Worm (Caenorhabditis elegans): ENCODE measurements around the gene asp-12.

DNA sequence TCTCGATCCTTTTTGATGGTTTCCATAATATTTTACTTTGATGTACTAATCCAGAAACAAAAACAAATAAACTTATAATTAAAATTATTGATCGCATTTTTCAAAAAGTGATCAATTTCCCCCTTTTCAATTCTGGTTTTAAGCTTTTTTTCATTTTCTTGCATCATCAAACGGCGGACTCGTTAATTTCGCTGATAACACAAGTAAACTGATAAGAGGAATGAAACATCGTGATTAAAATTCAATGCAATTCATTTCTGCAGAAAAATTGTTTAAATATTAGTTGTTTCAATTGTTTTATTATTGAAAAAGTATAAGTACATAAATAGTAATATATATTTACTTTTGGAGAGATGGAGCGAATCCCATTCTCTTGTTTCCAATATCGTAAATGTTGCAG lies 1.7 kb upstream of the asp-12 start:
- TF ChIP-seq dao-5 (tag; optimal IDR thresholded peaks at IDR 0.05), result no peak
- no peak for TF ChIP-seq him-1 (tag; optimal IDR thresholded peaks at IDR 0.05)

All from whole organism, L4/young adult.